Fruit fly (Drosophila melanogaster) whole organism, prepupa: ENCODE data around the gene grk.

Experiments used
- Blimp-1 ChIP-seq: fragments of 200-800 bp; sonication (Bioruptor generic); optimal IDR thresholded peaks from 3 replicates; lab custom pipeline; 2017; ENCODE audit warnings: missing biosample characterization, missing genetic modification characterization, mild to moderate bottlenecking, moderate library complexity, missing genetic modification reagents
- CG10631 ChIP-seq: fragments of 200-800 bp; sonication (Bioruptor generic); optimal IDR thresholded peaks from 2 replicates; lab custom pipeline; 2016; ENCODE audit warnings: missing biosample characterization, missing genetic modification characterization
- CG10669 ChIP-seq: fragments of 200-800 bp; sonication (Bioruptor generic); optimal IDR thresholded peaks from 3 replicates; lab custom pipeline; 2018; ENCODE audit warnings: missing biosample characterization, mild to moderate bottlenecking, missing genetic modification characterization, moderate library complexity
- CG11294 ChIP-seq: fragments of 200-800 bp; sonication (Bioruptor generic); IDR thresholded peaks from 2 replicates; pipeline ENCODE4 v1.3.6; 2022; ENCODE audit warnings: missing biosample characterization, missing genetic modification characterization
- CG11762 ChIP-seq: fragments of 200-800 bp; sonication (Bioruptor generic); optimal IDR thresholded peaks from 3 replicates; lab custom pipeline; 2016; ENCODE audit warnings: missing biosample characterization, missing genetic modification characterization; ENCODE audit not compliant: insufficient read depth
- CG1621 ChIP-seq: fragments of 200-800 bp; sonication (Bioruptor generic); optimal IDR thresholded peaks from 3 replicates; lab custom pipeline; 2018; ENCODE audit warnings: missing biosample characterization, mild to moderate bottlenecking, missing genetic modification characterization
- CG16779 ChIP-seq: fragments of 200-800 bp; sonication (Bioruptor generic); optimal IDR thresholded peaks from 3 replicates; lab custom pipeline; 2017; ENCODE audit warnings: missing biosample characterization, mild to moderate bottlenecking, missing genetic modification characterization
- CG31627 ChIP-seq: fragments of 200-800 bp; sonication (Bioruptor generic); optimal IDR thresholded peaks from 3 replicates; lab custom pipeline; 2016; ENCODE audit warnings: missing biosample characterization, missing genetic modification characterization
- CG32006 ChIP-seq: fragments of 200-800 bp; sonication (Bioruptor generic); optimal IDR thresholded peaks from 3 replicates; lab custom pipeline; 2017; ENCODE audit warnings: missing biosample characterization, mild to moderate bottlenecking, missing genetic modification characterization
- CG3919 ChIP-seq: fragments of 200-800 bp; sonication (Bioruptor generic); optimal IDR thresholded peaks from 3 replicates; lab custom pipeline; 2016; ENCODE audit warnings: missing biosample characterization, missing genetic modification characterization
- CG4318 ChIP-seq: fragments of 200-800 bp; sonication (Bioruptor generic); optimal IDR thresholded peaks from 3 replicates; lab custom pipeline; 2017; ENCODE audit warnings: missing biosample characterization, mild to moderate bottlenecking, missing genetic modification characterization
- CG6163 ChIP-seq: fragments of 200-800 bp; sonication (Bioruptor generic); IDR thresholded peaks from 3 replicates; pipeline ENCODE4 v1.3.6; 2022; ENCODE audit warnings: missing biosample characterization, missing genetic modification characterization
- CG6276 ChIP-seq: fragments of 200-800 bp; sonication (Bioruptor generic); optimal IDR thresholded peaks from 2 replicates; lab custom pipeline; 2017; ENCODE audit warnings: missing biosample characterization, mild to moderate bottlenecking, missing genetic modification characterization
- CG6854 ChIP-seq: fragments of 200-800 bp; sonication (Bioruptor generic); optimal IDR thresholded peaks from 2 replicates; lab custom pipeline; 2017; ENCODE audit warnings: missing biosample characterization, mild to moderate bottlenecking, missing genetic modification characterization
- CG7368 ChIP-seq: fragments of 200-800 bp; sonication (Bioruptor generic); optimal IDR thresholded peaks from 3 replicates; lab custom pipeline; 2016; ENCODE audit warnings: missing biosample characterization, missing genetic modification characterization
- CG8119 ChIP-seq: fragments of 200-800 bp; sonication (Bioruptor generic); IDR thresholded peaks from 3 replicates; pipeline ENCODE4 v1.3.6; 2022; ENCODE audit warnings: missing biosample characterization, missing genetic modification characterization
- CG8319 ChIP-seq: fragments of 200-800 bp; sonication (Bioruptor generic); optimal IDR thresholded peaks from 3 replicates; lab custom pipeline; 2016; ENCODE audit warnings: missing biosample characterization, missing genetic modification characterization
- CG8632 ChIP-seq: fragments of 200-800 bp; sonication (Bioruptor generic); optimal IDR thresholded peaks from 3 replicates; lab custom pipeline; 2016; ENCODE audit warnings: missing biosample characterization, missing genetic modification characterization
- Eip78C ChIP-seq: fragments of 200-800 bp; sonication (Bioruptor generic); peaks from one replicate; lab custom pipeline; 2016; ENCODE audit warnings: missing biosample characterization, missing genetic modification characterization
- Eip93F ChIP-seq: fragments of 200-800 bp; sonication (Bioruptor generic); optimal IDR thresholded peaks from 2 replicates; lab custom pipeline; 2016; ENCODE audit warnings: missing biosample characterization, mild to moderate bottlenecking, missing genetic modification characterization
- Ets21C ChIP-seq: fragments of 200-800 bp; sonication (Bioruptor generic); optimal IDR thresholded peaks from 3 replicates; lab custom pipeline; 2016; ENCODE audit warnings: missing biosample characterization, missing genetic modification characterization
- Ets96B ChIP-seq: fragments of 200-800 bp; optimal IDR thresholded peaks from 2 replicates; lab custom pipeline; 2019; ENCODE audit warnings: missing biosample characterization, mild to moderate bottlenecking, missing genetic modification characterization, moderate library complexity
- Hr38 ChIP-seq: sonication (Bioruptor generic); optimal IDR thresholded peaks from 2 replicates; lab custom pipeline; 2016; ENCODE audit warnings: missing biosample characterization, missing genetic modification characterization
- Hr39 ChIP-seq: fragments of 200-800 bp; sonication (Bioruptor generic); optimal IDR thresholded peaks from 2 replicates; lab custom pipeline; 2016; ENCODE audit warnings: missing biosample characterization, missing genetic modification characterization
- Lpt ChIP-seq: fragments of 200-800 bp; sonication (Bioruptor generic); optimal IDR thresholded peaks from 3 replicates; lab custom pipeline; 2016; ENCODE audit warnings: missing biosample characterization, missing genetic modification characterization
- Met ChIP-seq: fragments of 200-800 bp; sonication (Bioruptor generic); optimal IDR thresholded peaks from 3 replicates; lab custom pipeline; 2016; ENCODE audit warnings: missing biosample characterization, missing genetic modification characterization
- OdsH ChIP-seq: fragments of 200-800 bp; sonication (Bioruptor generic); optimal IDR thresholded peaks from 3 replicates; lab custom pipeline; 2016; ENCODE audit warnings: missing biosample characterization, missing genetic modification characterization
- Smox ChIP-seq: fragments of 200-800 bp; sonication (Bioruptor generic); optimal IDR thresholded peaks from 3 replicates; lab custom pipeline; 2016; ENCODE audit warnings: missing biosample characterization, missing genetic modification characterization
- Sox102F ChIP-seq: fragments of 200-800 bp; sonication (Bioruptor generic); optimal IDR thresholded peaks from 2 replicates; lab custom pipeline; 2016; ENCODE audit warnings: missing biosample characterization, mild to moderate bottlenecking, missing genetic modification characterization
- Sox14 ChIP-seq: fragments of 200-800 bp; sonication (Bioruptor generic); optimal IDR thresholded peaks from 3 replicates; lab custom pipeline; 2016; ENCODE audit warnings: missing biosample characterization, missing genetic modification characterization
- Sox15 ChIP-seq: fragments of 200-800 bp; sonication (Bioruptor generic); optimal IDR thresholded peaks from 3 replicates; lab custom pipeline; 2016; ENCODE audit warnings: missing biosample characterization, missing genetic modification characterization
- achi ChIP-seq: fragments of 200-800 bp; sonication (Bioruptor generic); optimal IDR thresholded peaks from 3 replicates; lab custom pipeline; 2016; ENCODE audit warnings: missing biosample characterization, missing genetic modification characterization
- cyc ChIP-seq: fragments of 200-800 bp; sonication (Bioruptor generic); optimal IDR thresholded peaks from 3 replicates; lab custom pipeline; 2016; ENCODE audit warnings: missing biosample characterization, missing genetic modification characterization
- dac ChIP-seq: fragments of 200-800 bp; sonication (Bioruptor generic); optimal IDR thresholded peaks from 2 replicates; lab custom pipeline; 2017; ENCODE audit warnings: missing biosample characterization, mild to moderate bottlenecking, missing genetic modification characterization
- dsx ChIP-seq: fragments of 200-800 bp; optimal IDR thresholded peaks from 3 replicates; lab custom pipeline; 2019; ENCODE audit warnings: missing biosample characterization, mild to moderate bottlenecking, missing genetic modification characterization, moderate library complexity; ENCODE audit not compliant: poor library complexity, severe bottlenecking
- eg ChIP-seq: fragments of 200-800 bp; sonication (Bioruptor generic); IDR thresholded peaks from 3 replicates; pipeline ENCODE4 v1.3.6; 2022; ENCODE audit warnings: missing biosample characterization, missing genetic modification characterization
- esn ChIP-seq: fragments of 200-800 bp; sonication (Bioruptor generic); optimal IDR thresholded peaks from 2 replicates; lab custom pipeline; 2016; ENCODE audit warnings: missing biosample characterization, mild to moderate bottlenecking, missing genetic modification characterization, moderate library complexity
- fd59A ChIP-seq: fragments of 200-800 bp; sonication (Bioruptor generic); optimal IDR thresholded peaks from 2 replicates; lab custom pipeline; 2017; ENCODE audit warnings: missing biosample characterization, mild to moderate bottlenecking, missing genetic modification characterization, missing genetic modification reagents
- fd85E ChIP-seq: fragments of 200-800 bp; sonication (Bioruptor generic); optimal IDR thresholded peaks from 3 replicates; lab custom pipeline; 2016; ENCODE audit warnings: missing biosample characterization, missing genetic modification characterization
- fkh ChIP-seq: fragments of 200-800 bp; sonication (Bioruptor generic); optimal IDR thresholded peaks from 3 replicates; lab custom pipeline; 2017; ENCODE audit warnings: missing biosample characterization, mild to moderate bottlenecking, missing genetic modification characterization, moderate library complexity
- lz ChIP-seq: fragments of 200-800 bp; sonication (Bioruptor generic); optimal IDR thresholded peaks from 3 replicates; lab custom pipeline; 2016; ENCODE audit warnings: missing biosample characterization, missing genetic modification characterization
- pdm3 ChIP-seq: fragments of 200-800 bp; sonication (Bioruptor generic); optimal IDR thresholded peaks from 3 replicates; lab custom pipeline; 2016; ENCODE audit warnings: missing biosample characterization, missing genetic modification characterization
- salr ChIP-seq, 2 experiments: fragments of 200-800 bp; sonication (Bioruptor generic); optimal IDR thresholded peaks; 3 replicates each; lab custom pipeline; 2016 to 2018; ENCODE audit warnings: missing biosample characterization in 2 of 2, missing genetic modification characterization in 2 of 2, mild to moderate bottlenecking in 1 of 2
- spab ChIP-seq: fragments of 200-800 bp; sonication (Bioruptor generic); optimal IDR thresholded peaks from 2 replicates; lab custom pipeline; 2017; ENCODE audit warnings: missing biosample characterization, mild to moderate bottlenecking, missing genetic modification characterization, missing genetic modification reagents
- ss ChIP-seq, 2 experiments: fragments of 200-800 bp; sonication (Bioruptor generic); optimal IDR thresholded peaks; 2 replicates in 1 of 2; 3 replicates in 1 of 2; lab custom pipeline; 2017 to 2018; ENCODE audit warnings: mild to moderate bottlenecking in 2 of 2, missing biosample characterization in 2 of 2, missing genetic modification characterization in 2 of 2, moderate library complexity in 1 of 2
- svp ChIP-seq: fragments of 200-800 bp; sonication (Bioruptor generic); peaks from one replicate; lab custom pipeline; 2016; ENCODE audit warnings: missing biosample characterization, missing genetic modification characterization
- vri ChIP-seq: fragments of 200-800 bp; sonication (Bioruptor generic); optimal IDR thresholded peaks from 3 replicates; lab custom pipeline; 2016; ENCODE audit warnings: missing biosample characterization, mild to moderate bottlenecking, missing genetic modification characterization

grk gene

dm6 chr2L:8473448-8473847 is 40.0 kb upstream of the grk start (continued):
- TF ChIP-seq CG4318 (no peak), CG31627 (peak; percentile 73), ss (GFP tag; optimal IDR thresholded peaks at IDR 0.05; lab: Kevin White, UChicago) (peak; percentile 81 to 82), pdm3 (GFP tag; lab: Kevin White, UChicago) (peak; percentile 73), achi (GFP tag; lab: Kevin White, UChicago) (peak; percentile 68), Sox15 (GFP tag; lab: Kevin White, UChicago) (peak; percentile 69), fd85E (peak; percentile 31), Lpt (GFP tag; lab: Kevin White, UChicago) (peak; percentile 36), CG10631 (GFP tag; lab: Kevin White, UChicago) (peak; percentile 63), CG6276 (GFP tag; lab: Kevin White, UChicago) (peak; percentile 39), dsx (GFP tag; lab: Kevin White, UChicago) (peak; percentile 63), vri (GFP tag; lab: Kevin White, UChicago) (peak; percentile 61), CG11294 (peak; percentile 31; the same call in 1 of the 2 replicates), CG10669 (GFP tag; lab: Kevin White, UChicago) (peak; percentile 84), Ets96B (tag; lab: Kevin White, UChicago) (peak; percentile 67), dac (GFP tag; lab: Kevin White, UChicago) (no peak), CG8319 (GFP tag; lab: Kevin White, UChicago) (peak; percentile 72)
- TF ChIP-seq, all 60 proteins: peak for 56

- TF ChIP-seq CG1621 (tag; lab: Kevin White, UChicago) (peak; percentile 49), CG32006 (peak; percentile 81), CG4318 (peak; percentile 26), CG11294 (no peak), CG6854 (GFP tag; lab: Kevin White, UChicago) (no peak), lz (GFP tag; lab: Kevin White, UChicago) (peak; percentile 40), cyc (GFP tag; lab: Kevin White, UChicago) (peak; percentile 6), pdm3 (GFP tag; lab: Kevin White, UChicago) (peak; percentile 59), Sox14 (GFP tag; lab: Kevin White, UChicago) (peak; percentile 53), CG10669 (GFP tag; lab: Kevin White, UChicago) (peak; percentile 61), dac (GFP tag; lab: Kevin White, UChicago) (no peak), Lpt (GFP tag; lab: Kevin White, UChicago) (peak; percentile 63), CG8119 (peak; percentile 85), CG8632 (peak; percentile 47), Met (GFP tag; lab: Kevin White, UChicago) (peak; percentile 49), svp (peak; percentile 72), esn (GFP tag; lab: Kevin White, UChicago) (peak; percentile 48), vri (GFP tag; lab: Kevin White, UChicago) (peak; percentile 24), fd85E (no peak), CG16779 (tag; lab: Kevin White, UChicago) (peak; percentile 51), Ets96B (tag; lab: Kevin White, UChicago) (peak; percentile 76), fd59A (GFP tag; lab: Kevin White, UChicago) (peak; percentile 45), fkh (GFP tag; lab: Kevin White, UChicago) (no peak), Sox102F (GFP tag; lab: Kevin White, UChicago) (no peak), CG3919 (peak; percentile 66), Ets21C (GFP tag; lab: Kevin White, UChicago) (no peak), OdsH (GFP tag; lab: Kevin White, UChicago) (peak; percentile 65), Blimp-1 (GFP tag; lab: Kevin White, UChicago) (no peak), CG11762 (GFP tag; lab: Kevin White, UChicago) (peak; percentile 36), Hr38 (no peak), salr (GFP tag; optimal IDR thresholded peaks at IDR 0.05; lab: Kevin White, UChicago) (peak in 1 of 2 experiments; percentile 72), CG8319 (GFP tag; lab: Kevin White, UChicago) (no peak), Eip93F (GFP tag; lab: Kevin White, UChicago) (no peak), Eip78C (GFP tag; lab: Kevin White, UChicago) (peak; percentile 93), CG7368 (GFP tag; lab: Kevin White, UChicago) (no peak), CG6276 (GFP tag; lab: Kevin White, UChicago) (peak; percentile 64), Hr39 (GFP tag; lab: Kevin White, UChicago) (peak; percentile 38), eg (0 out of 3 replicates have a peak, but pooled peaks have one; percentile 40), Smox (peak; percentile 33), spab (GFP tag; lab: Kevin White, UChicago) (peak; percentile 51), CG10631 (GFP tag; lab: Kevin White, UChicago) (peak; percentile 70), CG6163 (GFP tag; lab: Robert Waterston, UW) (peak; percentile 59; the same call in 2 of the 3 replicates), dsx (GFP tag; lab: Kevin White, UChicago) (peak; percentile 65)
These were observed 38.3 kb upstream of the grk start for dm6 chr2L:8471667-8472066.
